Worm (Caenorhabditis elegans) whole organism, L4 larva: ENCODE data around the gene C53D6.8.

ENCODE experiments used
- F44E2.7 ChIP-seq: fragments of 200-800 bp; sonication (Bioruptor generic); IDR thresholded peaks from 2 replicates; pipeline ENCODE4 v2.1.2; 2022; ENCODE audit warnings: missing genetic modification characterization, missing compliant biosample characterization
- ZK546.5 ChIP-seq, 2 experiments: sonication (generic microtip); optimal IDR thresholded peaks; 2 replicates each; lab custom pipeline; 2017; ENCODE audit warnings: missing biosample characterization in 2 of 2, missing genetic modification characterization in 2 of 2
- aly-2 ChIP-seq: sonication (generic microtip); optimal IDR thresholded peaks from 2 replicates; lab custom pipeline; 2018; ENCODE audit warnings: missing biosample characterization, missing genetic modification characterization
- ama-1 ChIP-seq: fragments of 150-350 bp; optimal IDR thresholded peaks from 2 replicates; lab custom pipeline; 2014; ENCODE audit warnings: inconsistent platforms, mixed read lengths
- ceh-20 ChIP-seq: fragments of 200-800 bp; sonication (Bioruptor generic); IDR thresholded peaks from 2 replicates; pipeline ENCODE4 v1.3.6; 2022; ENCODE audit warnings: missing genetic modification reagents, missing genetic modification characterization, missing compliant biosample characterization
- egl-27 ChIP-seq: sonication (generic microtip); optimal IDR thresholded peaks from 3 replicates; lab custom pipeline; 2017; ENCODE audit warnings: missing biosample characterization, missing genetic modification reagents, missing genetic modification characterization
- fos-1 ChIP-seq: fragments of 150-350 bp; optimal IDR thresholded peaks from 2 replicates; lab custom pipeline; 2014; ENCODE audit warnings: missing biosample characterization, missing genetic modification characterization
- gei-8 ChIP-seq: fragments of 200-800 bp; sonication (Bioruptor generic); optimal IDR thresholded peaks from 2 replicates; lab custom pipeline; 2018; ENCODE audit warnings: mild to moderate bottlenecking, missing genetic modification characterization, missing compliant biosample characterization
- hlh-30 ChIP-seq: sonication (generic microtip); optimal IDR thresholded peaks from 2 replicates; lab custom pipeline; 2017; ENCODE audit warnings: antibody characterized with exemption, mild to moderate bottlenecking, missing genetic modification characterization, missing compliant biosample characterization; ENCODE audit not compliant: insufficient read depth
- jun-1 ChIP-seq: fragments of 150-350 bp; optimal IDR thresholded peaks from 2 replicates; lab custom pipeline; 2014; ENCODE audit warnings: missing biosample characterization, missing genetic modification reagents, missing genetic modification characterization
- lin-39 ChIP-seq: fragments of 150-350 bp; optimal IDR thresholded peaks from 2 replicates; lab custom pipeline; 2014; ENCODE audit warnings: missing biosample characterization, missing genetic modification reagents, missing genetic modification characterization
- snpc-4 ChIP-seq: fragments of 150-350 bp; optimal IDR thresholded peaks from 2 replicates; lab custom pipeline; 2014; ENCODE audit warnings: missing biosample characterization, missing genetic modification characterization

DNA sequence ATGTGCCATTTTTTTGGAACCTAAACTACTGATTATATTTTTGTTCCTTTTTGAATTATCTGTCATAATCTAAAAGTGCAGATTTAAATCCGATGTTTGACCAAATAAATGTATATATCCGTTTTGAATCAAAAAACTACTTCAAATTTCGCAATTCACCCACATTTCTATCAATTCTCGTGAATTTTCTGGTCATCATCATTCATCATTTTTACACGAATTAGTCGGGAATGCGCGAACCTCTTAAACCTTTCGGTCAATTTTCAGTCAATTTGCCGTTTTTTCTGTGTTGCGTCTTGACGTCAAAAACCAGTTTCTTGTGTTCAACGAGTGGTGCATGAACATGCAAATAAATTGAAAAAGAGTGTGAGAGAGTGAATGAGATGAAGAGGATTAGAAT is 48.4 kb downstream of the C53D6.8 start:
- TF ChIP-seq lin-39 (no peak), snpc-4 (tag; lab: Kevin White, UChicago) (no peak), ZK546.5 (tag; optimal IDR thresholded peaks at IDR 0.05; lab: Kevin White, UChicago) (no peak), ama-1 (no peak), aly-2 (tag; lab: Kevin White, UChicago) (no peak), gei-8 (GFP tag; lab: Kevin White, UChicago) (no peak), egl-27 (tag; lab: Kevin White, UChicago) (no peak), hlh-30 (no peak), fos-1 (tag; lab: Kevin White, UChicago) (no peak), F44E2.7 (no peak), ceh-20 (GFP tag; lab: Robert Waterston, UW) (no peak), jun-1 (tag; lab: Kevin White, UChicago) (no peak)
